Worm (Caenorhabditis elegans) whole organism, L1 larva: ENCODE data around the gene Y54G9A.9.

Source experiments
- C04F5.9 ChIP-seq: sonication (generic microtip); optimal IDR thresholded peaks from 2 replicates; lab custom pipeline; 2016; ENCODE audit warnings: missing genetic modification characterization, missing compliant biosample characterization
- ama-1 ChIP-seq: fragments of 150-350 bp; optimal IDR thresholded peaks from 2 replicates; lab custom pipeline; 2014
- ces-1 ChIP-seq: fragments of 150-350 bp; optimal IDR thresholded peaks from 2 replicates; lab custom pipeline; 2014; ENCODE audit warnings: missing biosample characterization, missing genetic modification reagents, missing genetic modification characterization
- dpl-1 ChIP-seq, 3 experiments: fragments of 150-350 bp in 2 of 3; sonication (generic microtip) in 1 of 3; optimal IDR thresholded peaks; 2 replicates each; lab custom pipeline; 2014 to 2017; ENCODE audit warnings: missing biosample characterization in 3 of 3, missing genetic modification characterization in 3 of 3, missing genetic modification reagents in 3 of 3
- fkh-10 ChIP-seq: sonication (generic microtip); optimal IDR thresholded peaks from 2 replicates; lab custom pipeline; 2017; ENCODE audit warnings: missing biosample characterization, missing genetic modification reagents, missing genetic modification characterization
- fos-1 ChIP-seq: fragments of 150-350 bp; optimal IDR thresholded peaks from 2 replicates; lab custom pipeline; 2014; ENCODE audit warnings: missing biosample characterization, missing genetic modification characterization
- nhr-12 ChIP-seq: sonication (generic microtip); optimal IDR thresholded peaks from 2 replicates; lab custom pipeline; 2017; ENCODE audit warnings: missing biosample characterization, missing genetic modification characterization
- nhr-85 ChIP-seq: sonication (generic microtip); peaks from one replicate; lab custom pipeline; 2016; ENCODE audit warnings: missing genetic modification characterization, inconsistent platforms, missing compliant biosample characterization
- nhr-90 ChIP-seq: sonication (generic microtip); optimal IDR thresholded peaks from 2 replicates; lab custom pipeline; 2016; ENCODE audit warnings: mild to moderate bottlenecking, missing genetic modification characterization, missing compliant biosample characterization; ENCODE audit not compliant: poor library complexity
- snpc-4 ChIP-seq: fragments of 150-350 bp; optimal IDR thresholded peaks from 2 replicates; lab custom pipeline; 2014; ENCODE audit warnings: missing biosample characterization, missing genetic modification characterization
- unc-62 ChIP-seq: fragments of 150-350 bp; optimal IDR thresholded peaks from 2 replicates; lab custom pipeline; 2014; ENCODE audit warnings: missing biosample characterization, missing genetic modification reagents, missing genetic modification characterization
- zag-1 ChIP-seq: fragments of 150-350 bp; optimal IDR thresholded peaks from 2 replicates; lab custom pipeline; 2014; ENCODE audit warnings: missing biosample characterization, missing genetic modification characterization

DNA sequence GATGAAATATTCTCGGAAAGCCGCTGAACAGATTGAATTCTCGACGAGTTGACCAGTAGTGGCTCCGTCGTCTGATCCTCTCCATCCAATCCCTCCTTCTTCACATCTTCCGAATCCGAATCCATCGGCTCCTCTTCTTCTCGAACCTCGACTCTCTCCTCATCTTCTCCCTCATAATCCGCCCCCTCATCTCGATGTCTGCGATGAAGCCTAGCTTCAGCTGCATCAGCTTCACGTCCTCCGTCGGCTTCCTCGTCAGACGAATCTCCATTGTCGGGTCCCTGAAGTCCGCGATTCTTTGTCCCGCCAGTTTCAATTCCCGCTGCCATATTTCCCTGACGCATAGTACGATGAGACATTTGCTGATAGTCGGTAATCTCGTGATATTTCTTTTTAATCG lies 43.9 kb upstream of the Y54G9A.9 start:
- TF ChIP-seq nhr-90 (tag; lab: Kevin White, UChicago) (no peak), fkh-10 (GFP tag; lab: Kevin White, UChicago) (no peak), C04F5.9 (tag; lab: Kevin White, UChicago) (no peak), dpl-1 (GFP tag; optimal IDR thresholded peaks at IDR 0.05; lab: Kevin White, UChicago) (no peak), ces-1 (no peak), nhr-12 (tag; lab: Kevin White, UChicago) (no peak), snpc-4 (tag; lab: Kevin White, UChicago) (no peak), zag-1 (no peak), fos-1 (tag; lab: Kevin White, UChicago) (no peak), unc-62 (GFP tag; lab: Kevin White, UChicago) (no peak), nhr-85 (peak; percentile 0), ama-1 (no peak)
